Worm (Caenorhabditis elegans) whole organism, L3 larva: ENCODE results near the gene Y69A2AR.18.
"Not testable (repeated sequence)": the region's sequence is repeated elsewhere in the genome, so short reads cannot be mapped to it uniquely, and the experiment has no call there.

ENCODE experiments used
- aly-2 ChIP-seq: fragments of 150-350 bp; optimal IDR thresholded peaks from 2 replicates; lab custom pipeline; 2014; ENCODE audit warnings: missing biosample characterization, missing genetic modification characterization
- ama-1 ChIP-seq: fragments of 150-350 bp; optimal IDR thresholded peaks from 2 replicates; lab custom pipeline; 2018
- nfya-1 ChIP-seq: sonication (generic microtip); optimal IDR thresholded peaks from 2 replicates; lab custom pipeline; 2017; ENCODE audit warnings: missing genetic modification characterization, mild to moderate bottlenecking, missing compliant biosample characterization, antibody characterized with exemption, moderate library complexity; ENCODE audit not compliant: insufficient read depth
- nhr-12 ChIP-seq: fragments of 150-350 bp; optimal IDR thresholded peaks from 2 replicates; lab custom pipeline; 2014; ENCODE audit warnings: missing biosample characterization, missing genetic modification characterization
- nhr-237 ChIP-seq: fragments of 150-350 bp; optimal IDR thresholded peaks from 2 replicates; lab custom pipeline; 2014; ENCODE audit warnings: missing biosample characterization, missing genetic modification characterization
- nhr-28 ChIP-seq: fragments of 150-350 bp; optimal IDR thresholded peaks from 2 replicates; lab custom pipeline; 2014; ENCODE audit warnings: missing biosample characterization, missing genetic modification characterization
- nhr-76 ChIP-seq: fragments of 150-350 bp; sonication (generic microtip); optimal IDR thresholded peaks from 5 replicates; lab custom pipeline; 2014; ENCODE audit warnings: missing biosample characterization, missing genetic modification characterization

ce11 chrIV:2528741-2529140, 33.2 kb downstream of the Y69A2AR.18 start:
- TF ChIP-seq aly-2 (tag; lab: Kevin White, UChicago); nhr-28 (tag; lab: Kevin White, UChicago); nhr-12 (tag; lab: Kevin White, UChicago); ama-1 (lab: Kevin White, UChicago); nhr-76 (tag; lab: Kevin White, UChicago); nhr-237 (tag; lab: Kevin White, UChicago); nfya-1 (tag; lab: Kevin White, UChicago): not testable (repeated sequence)
